Fruit fly (Drosophila melanogaster) whole organism, embryonic: ENCODE measurements around the gene Jhbp1.

Experiments used
- Ada2b ChIP-seq: fragments of 200-800 bp; sonication (Bioruptor generic); IDR thresholded peaks from 2 replicates; pipeline ENCODE4 v1.3.6; 2022; ENCODE audit warnings: missing biosample characterization, missing genetic modification characterization
- B-H2 ChIP-seq: fragments of 200-800 bp; sonication (Bioruptor generic); optimal IDR thresholded peaks from 2 replicates; lab custom pipeline; 2018; ENCODE audit warnings: missing biosample characterization, mild to moderate bottlenecking, missing genetic modification characterization
- Blimp-1 ChIP-seq: fragments of 200-800 bp; sonication (Bioruptor generic); optimal IDR thresholded peaks from 3 replicates; lab custom pipeline; 2018; ENCODE audit warnings: missing biosample characterization, missing genetic modification characterization, mild to moderate bottlenecking, moderate library complexity, missing genetic modification reagents
- CG10267 ChIP-seq: fragments of 200-800 bp; sonication (Bioruptor generic); optimal IDR thresholded peaks from 2 replicates; lab custom pipeline; 2018; ENCODE audit warnings: missing biosample characterization, mild to moderate bottlenecking, missing genetic modification characterization, moderate library complexity
- CG10321 ChIP-seq: fragments of 200-800 bp; sonication (Bioruptor generic); IDR thresholded peaks from 2 replicates; pipeline ENCODE4 v1.3.6; 2022; ENCODE audit warnings: missing biosample characterization, missing genetic modification characterization
- CG11456 ChIP-seq: fragments of 200-800 bp; sonication (Bioruptor generic); IDR thresholded peaks from 3 replicates; pipeline ENCODE4 v1.3.6; 2022; ENCODE audit warnings: missing biosample characterization, missing genetic modification characterization
- CG12155 ChIP-seq: fragments of 200-800 bp; sonication (Bioruptor generic); optimal IDR thresholded peaks from 3 replicates; lab custom pipeline; 2016; ENCODE audit warnings: missing biosample characterization, missing genetic modification characterization
- CG13287 ChIP-seq: fragments of 200-800 bp; sonication (Bioruptor generic); IDR thresholded peaks from 2 replicates; pipeline ENCODE4 v1.3.6; 2022; ENCODE audit warnings: missing biosample characterization, missing genetic modification characterization; ENCODE audit not compliant: partially characterized antibody
- CG1602 ChIP-seq: fragments of 200-800 bp; sonication (Bioruptor generic); optimal IDR thresholded peaks from 3 replicates; lab custom pipeline; 2016; ENCODE audit warnings: missing biosample characterization, missing genetic modification characterization
- CG17186 ChIP-seq: fragments of 200-800 bp; sonication (Bioruptor generic); optimal IDR thresholded peaks from 3 replicates; lab custom pipeline; 2017; ENCODE audit warnings: missing biosample characterization, missing genetic modification reagents, missing genetic modification characterization
- CG18262 ChIP-seq: fragments of 200-800 bp; optimal IDR thresholded peaks from 3 replicates; lab custom pipeline; 2019; ENCODE audit warnings: missing biosample characterization, mild to moderate bottlenecking, missing genetic modification characterization, moderate library complexity
- CG3281 ChIP-seq: fragments of 200-800 bp; sonication (Bioruptor generic); optimal IDR thresholded peaks from 3 replicates; lab custom pipeline; 2017; ENCODE audit warnings: missing biosample characterization, mild to moderate bottlenecking, missing genetic modification characterization
- CG34422 ChIP-seq: fragments of 200-800 bp; sonication (Bioruptor generic); IDR thresholded peaks from 3 replicates; pipeline ENCODE4 v1.3.6; 2022; ENCODE audit warnings: missing biosample characterization, missing genetic modification characterization
- CG4360 ChIP-seq: fragments of 200-800 bp; sonication (Bioruptor generic); IDR thresholded peaks from 2 replicates; pipeline ENCODE4 v1.3.6; 2022; ENCODE audit warnings: missing biosample characterization, missing genetic modification characterization
- CG4820 ChIP-seq: fragments of 200-800 bp; sonication (Bioruptor generic); optimal IDR thresholded peaks from 3 replicates; lab custom pipeline; 2016; ENCODE audit warnings: missing biosample characterization, missing genetic modification characterization
- CG6254 ChIP-seq: fragments of 200-800 bp; sonication (Bioruptor generic); optimal IDR thresholded peaks from 3 replicates; lab custom pipeline; 2017; ENCODE audit warnings: mild to moderate bottlenecking, missing biosample characterization, missing genetic modification reagents, missing genetic modification characterization
- CG6854 ChIP-seq: fragments of 200-800 bp; sonication (Bioruptor generic); optimal IDR thresholded peaks from 3 replicates; lab custom pipeline; 2017; ENCODE audit warnings: missing biosample characterization, mild to moderate bottlenecking, missing genetic modification characterization
- CG8765 ChIP-seq: fragments of 200-800 bp; sonication (Bioruptor generic); IDR thresholded peaks from 2 replicates; pipeline ENCODE4 v1.3.6; 2022; ENCODE audit warnings: missing biosample characterization, missing genetic modification characterization
- Dp ChIP-seq: fragments of 200-800 bp; sonication (Bioruptor generic); optimal IDR thresholded peaks from 2 replicates; lab custom pipeline; 2018; ENCODE audit warnings: missing biosample characterization, mild to moderate bottlenecking, missing genetic modification characterization, moderate library complexity
- Dref ChIP-seq: fragments of 200-800 bp; sonication (Bioruptor generic); IDR thresholded peaks from 2 replicates; pipeline ENCODE4 v1.3.6; 2022; ENCODE audit warnings: missing biosample characterization, missing genetic modification characterization
- ERR ChIP-seq: fragments of 200-800 bp; sonication (Bioruptor generic); optimal IDR thresholded peaks from 2 replicates; lab custom pipeline; 2016; ENCODE audit warnings: missing biosample characterization, missing genetic modification characterization
- Elba2 ChIP-seq: fragments of 200-800 bp; sonication (Bioruptor generic); optimal IDR thresholded peaks from 3 replicates; lab custom pipeline; 2016; ENCODE audit warnings: missing biosample characterization, missing genetic modification characterization
- Hmr ChIP-seq: fragments of 200-800 bp; sonication (Bioruptor generic); optimal IDR thresholded peaks from 3 replicates; lab custom pipeline; 2017; ENCODE audit warnings: mild to moderate bottlenecking, missing biosample characterization, missing genetic modification reagents, missing genetic modification characterization
- Hr3 ChIP-seq: fragments of 200-800 bp; sonication (Bioruptor generic); optimal IDR thresholded peaks from 3 replicates; lab custom pipeline; 2016; ENCODE audit warnings: missing biosample characterization, missing genetic modification characterization
- Hr39 ChIP-seq: fragments of >200 bp; optimal IDR thresholded peaks from 2 replicates; lab custom pipeline; 2017
- Lhr ChIP-seq: fragments of 200-800 bp; sonication (Bioruptor generic); optimal IDR thresholded peaks from 3 replicates; lab custom pipeline; 2017; ENCODE audit warnings: mild to moderate bottlenecking, missing biosample characterization, missing genetic modification reagents, missing genetic modification characterization
- Meics ChIP-seq: fragments of 200-800 bp; sonication (Bioruptor generic); optimal IDR thresholded peaks from 2 replicates; lab custom pipeline; 2017; ENCODE audit warnings: missing biosample characterization, mild to moderate bottlenecking, missing genetic modification characterization
- Mes4 ChIP-seq: fragments of 200-800 bp; sonication (Bioruptor generic); optimal IDR thresholded peaks from 2 replicates; lab custom pipeline; 2016; ENCODE audit warnings: missing biosample characterization, missing genetic modification characterization
- NK7.1 ChIP-seq: fragments of 200-800 bp; sonication (Bioruptor generic); optimal IDR thresholded peaks from 3 replicates; lab custom pipeline; 2016; ENCODE audit warnings: missing biosample characterization, missing genetic modification characterization
- Nf-YA ChIP-seq: fragments of 200-800 bp; sonication (Bioruptor generic); IDR thresholded peaks from 2 replicates; pipeline ENCODE4 v1.3.6; 2022; ENCODE audit warnings: missing biosample characterization, missing genetic modification characterization
- Ravus ChIP-seq: fragments of 200-800 bp; sonication (Bioruptor generic); IDR thresholded peaks from 2 replicates; pipeline ENCODE4 v1.3.6; 2022; ENCODE audit warnings: missing biosample characterization, missing genetic modification characterization
- TFAM ChIP-seq: fragments of 200-800 bp; sonication (Bioruptor generic); optimal IDR thresholded peaks from 2 replicates; lab custom pipeline; 2017; ENCODE audit warnings: missing biosample characterization, missing genetic modification characterization, inconsistent platforms
- Usf ChIP-seq: fragments of 200-800 bp; sonication (Bioruptor generic); optimal IDR thresholded peaks from 2 replicates; lab custom pipeline; 2017; ENCODE audit warnings: missing genotype, missing biosample characterization, missing genetic modification characterization
- bbx ChIP-seq: fragments of 200-800 bp; sonication (Bioruptor generic); IDR thresholded peaks from 2 replicates; pipeline ENCODE4 v1.3.6; 2022; ENCODE audit warnings: missing biosample characterization, missing genetic modification characterization; ENCODE audit not compliant: partially characterized antibody
- chm ChIP-seq: fragments of 200-800 bp; sonication (Bioruptor generic); IDR thresholded peaks from 2 replicates; pipeline ENCODE4 v1.3.6; 2022; ENCODE audit warnings: missing biosample characterization, missing genetic modification characterization
- crc ChIP-seq: fragments of 200-800 bp; sonication (Bioruptor generic); optimal IDR thresholded peaks from 2 replicates; lab custom pipeline; 2016; ENCODE audit warnings: missing biosample characterization, missing genetic modification characterization
- croc ChIP-seq: fragments of 200-800 bp; sonication (Bioruptor generic); conservative IDR thresholded peaks from 3 replicates; pipeline ENCODE4 v1.3.6; 2022; ENCODE audit warnings: missing biosample characterization, missing genetic modification characterization
- dati ChIP-seq: fragments of 200-800 bp; sonication (Bioruptor generic); IDR thresholded peaks from 2 replicates; pipeline ENCODE4 v1.3.6; 2022; ENCODE audit warnings: missing biosample characterization, missing genetic modification characterization
- dpn ChIP-seq, 2 experiments: fragments of 200-800 bp; sonication (Bioruptor generic); optimal IDR thresholded peaks; 3 replicates each; lab custom pipeline; 2016; ENCODE audit warnings: missing biosample characterization in 2 of 2, missing genetic modification characterization in 2 of 2
- ftz-f1 ChIP-seq: fragments of 200-800 bp; sonication (Bioruptor generic); optimal IDR thresholded peaks from 2 replicates; lab custom pipeline; 2016; ENCODE audit warnings: missing biosample characterization, missing genetic modification characterization
- ham ChIP-seq: fragments of 200-800 bp; sonication (Bioruptor generic); IDR thresholded peaks from 2 replicates; pipeline ENCODE4 v1.3.6; 2022; ENCODE audit warnings: missing biosample characterization, missing genetic modification characterization
- lab ChIP-seq: fragments of 200-800 bp; sonication (Bioruptor generic); optimal IDR thresholded peaks from 3 replicates; lab custom pipeline; 2017; ENCODE audit warnings: missing biosample characterization, missing genetic modification characterization, mild to moderate bottlenecking, moderate library complexity, missing genetic modification reagents
- lov ChIP-seq, 2 experiments: fragments of 200-800 bp in 1 of 2; fragments of >200 bp in 1 of 2; sonication (Bioruptor generic) in 1 of 2; IDR thresholded peaks in 1 of 2; optimal IDR thresholded peaks in 1 of 2; 2 replicates in 1 of 2; 3 replicates in 1 of 2; pipeline versions ENCODE4 v1.3.6 to Lab custom; 2017 to 2022; ENCODE audit warnings: missing biosample characterization in 1 of 2, missing genetic modification characterization in 1 of 2
- nom ChIP-seq: fragments of 200-800 bp; sonication (Bioruptor generic); optimal IDR thresholded peaks from 2 replicates; lab custom pipeline; 2017; ENCODE audit warnings: missing biosample characterization, missing genetic modification characterization, mild to moderate bottlenecking, moderate library complexity, missing genetic modification reagents
- odd ChIP-seq: fragments of 200-800 bp; sonication (Bioruptor generic); optimal IDR thresholded peaks from 2 replicates; lab custom pipeline; 2017; ENCODE audit warnings: missing biosample characterization, mild to moderate bottlenecking, missing genetic modification characterization
- pita ChIP-seq: fragments of 200-800 bp; sonication (Bioruptor generic); optimal IDR thresholded peaks from 2 replicates; lab custom pipeline; 2017; ENCODE audit warnings: missing biosample characterization, mild to moderate bottlenecking, missing genetic modification characterization
- psq ChIP-seq: fragments of 200-800 bp; sonication (Bioruptor generic); optimal IDR thresholded peaks from 2 replicates; lab custom pipeline; 2017; ENCODE audit warnings: missing biosample characterization, missing genetic modification characterization
- run ChIP-seq: fragments of 200-800 bp; sonication (Bioruptor generic); optimal IDR thresholded peaks from 3 replicates; lab custom pipeline; 2018; ENCODE audit warnings: missing biosample characterization, mild to moderate bottlenecking, missing genetic modification characterization
- stc ChIP-seq: fragments of 200-800 bp; sonication (Bioruptor generic); IDR thresholded peaks from 2 replicates; pipeline ENCODE4 v1.3.6; 2022; ENCODE audit warnings: missing biosample characterization, missing genetic modification characterization
- tgo ChIP-seq: fragments of 200-800 bp; sonication (Bioruptor generic); IDR thresholded peaks from 3 replicates; pipeline ENCODE4 v1.3.6; 2022; ENCODE audit warnings: missing biosample characterization, missing genetic modification characterization
- toy ChIP-seq: fragments of 200-800 bp; sonication (Bioruptor generic); IDR thresholded peaks from 2 replicates; pipeline ENCODE4 v1.3.6; 2022; ENCODE audit warnings: missing biosample characterization, missing genetic modification characterization
- vfl ChIP-seq: fragments of 200-800 bp; sonication (Bioruptor generic); optimal IDR thresholded peaks from 2 replicates; lab custom pipeline; 2016; ENCODE audit warnings: missing biosample characterization, missing genetic modification characterization

Jhbp1 gene

dm6 chr3R:5015168-5015567 lies 49.9 kb downstream of the Jhbp1 start (continued):
- TF ChIP-seq CG6854 (GFP tag; lab: Kevin White, UChicago), result peak; percentile 67
- TF ChIP-seq psq (GFP tag; lab: Kevin White, UChicago), result peak; percentile 6
- no peak for TF ChIP-seq Hr39 (lab: Kevin White, UChicago)
- no peak for TF ChIP-seq chm (GFP tag; lab: Robert Waterston, UW)
- no peak for TF ChIP-seq nom
- no peak for TF ChIP-seq Elba2 (GFP tag; lab: Kevin White, UChicago)
- TF ChIP-seq ham (GFP tag; lab: Robert Waterston, UW), result no peak
- peak; percentile 30 for TF ChIP-seq B-H2 (GFP tag; lab: Kevin White, UChicago)
- no peak for TF ChIP-seq lov (optimal IDR thresholded peaks at IDR 0.05; lab: Kevin White, UChicago)
- TF ChIP-seq lov (GFP tag; IDR thresholded peaks at IDR 0.05; lab: Robert Waterston, UW), result no peak
- TF ChIP-seq CG4360, result no peak
- no peak for TF ChIP-seq CG13287
- no peak for TF ChIP-seq dpn (GFP tag; optimal IDR thresholded peaks at IDR 0.05; lab: Kevin White, UChicago)
- peak; percentile 17 for TF ChIP-seq CG4820
- peak; percentile 80 for TF ChIP-seq Meics (GFP tag; lab: Kevin White, UChicago)
- peak; percentile 83 for TF ChIP-seq CG3281 (GFP tag; lab: Kevin White, UChicago)
- no peak for TF ChIP-seq tgo
- no peak for TF ChIP-seq CG10267 (tag; lab: Kevin White, UChicago)
- no peak for TF ChIP-seq Ravus (GFP tag; lab: Robert Waterston, UW)
- no peak for TF ChIP-seq run (tag; lab: Kevin White, UChicago)
- TF ChIP-seq CG18262 (tag; lab: Kevin White, UChicago), result peak; percentile 8
- TF ChIP-seq pita, result no peak
- TF ChIP-seq CG11456, result peak; percentile 42; the same call in 1 of the 3 replicates
- no peak for TF ChIP-seq Mes4 (GFP tag; lab: Kevin White, UChicago)
- no peak for TF ChIP-seq crc (GFP tag; lab: Kevin White, UChicago)
- TF ChIP-seq ftz-f1 (GFP tag; lab: Kevin White, UChicago), result no peak
- TF ChIP-seq TFAM (GFP tag; lab: Kevin White, UChicago), result peak; percentile 11
- peak; percentile 16 for TF ChIP-seq Lhr (GFP tag; lab: Kevin White, UChicago)
- TF ChIP-seq CG12155 (GFP tag; lab: Kevin White, UChicago), result no peak
- peak; percentile 6 for TF ChIP-seq NK7.1 (GFP tag; lab: Kevin White, UChicago)
- TF ChIP-seq CG34422 (GFP tag; lab: Robert Waterston, UW), result no peak
- TF ChIP-seq Dp (GFP tag; lab: Kevin White, UChicago), result no peak
- peak; percentile 61 for TF ChIP-seq Blimp-1
- peak; percentile 94 for TF ChIP-seq lab (GFP tag; lab: Kevin White, UChicago)
- no peak for TF ChIP-seq ERR
- no peak for TF ChIP-seq vfl
- no peak for TF ChIP-seq CG8765 (GFP tag; lab: Robert Waterston, UW)
- no peak for TF ChIP-seq bbx (GFP tag; lab: Robert Waterston, UW)
- TF ChIP-seq Ada2b, result no peak
- no peak for TF ChIP-seq Usf (GFP tag; lab: Kevin White, UChicago)
- TF ChIP-seq CG17186 (GFP tag; lab: Kevin White, UChicago), result no peak
- no peak for TF ChIP-seq croc (GFP tag; lab: Robert Waterston, UW)
- no peak for TF ChIP-seq Hr3 (GFP tag; lab: Kevin White, UChicago)
- peak; percentile 61 for TF ChIP-seq odd (GFP tag; lab: Kevin White, UChicago)
- TF ChIP-seq toy (GFP tag; lab: Robert Waterston, UW), result no peak
- peak; percentile 14; the same call in 1 of the 2 replicates for TF ChIP-seq stc (GFP tag; lab: Robert Waterston, UW)
- TF ChIP-seq Nf-YA (GFP tag; lab: Robert Waterston, UW), result no peak
- no peak for TF ChIP-seq CG1602 (GFP tag; lab: Kevin White, UChicago)
- no peak for TF ChIP-seq dati (GFP tag; lab: Robert Waterston, UW)
- TF ChIP-seq CG10321, result peak; percentile 37; the same call in 1 of the 2 replicates
- TF ChIP-seq Hmr (GFP tag; lab: Kevin White, UChicago), result peak; percentile 88
- peak; percentile 63 for TF ChIP-seq CG6254
- TF ChIP-seq Dref (GFP tag; lab: Robert Waterston, UW), result no peak
